Worm (Caenorhabditis elegans) whole organism, L3 larva: ENCODE measurements around the gene srh-213.

Experiments
- ZK546.5 ChIP-seq: sonication (generic microtip); optimal IDR thresholded peaks from 2 replicates; lab custom pipeline; 2017; ENCODE audit warnings: missing biosample characterization, missing genetic modification characterization
- aly-2 ChIP-seq: fragments of 150-350 bp; optimal IDR thresholded peaks from 2 replicates; lab custom pipeline; 2014; ENCODE audit warnings: missing biosample characterization, missing genetic modification characterization
- ama-1 ChIP-seq: fragments of 150-350 bp; optimal IDR thresholded peaks from 2 replicates; lab custom pipeline; 2018
- ceh-28 ChIP-seq: fragments of 150-350 bp; optimal IDR thresholded peaks from 2 replicates; lab custom pipeline; 2014; ENCODE audit warnings: missing biosample characterization, missing genetic modification reagents, missing genetic modification characterization
- ceh-9 ChIP-seq: sonication (generic microtip); optimal IDR thresholded peaks from 2 replicates; lab custom pipeline; 2018; ENCODE audit warnings: missing biosample characterization, missing genetic modification characterization
- daf-12 ChIP-seq: fragments of 150-350 bp; optimal IDR thresholded peaks from 2 replicates; lab custom pipeline; 2014; ENCODE audit warnings: missing biosample characterization, missing genetic modification reagents, missing genetic modification characterization
- elt-1 ChIP-seq: fragments of 150-350 bp; optimal IDR thresholded peaks from 2 replicates; lab custom pipeline; 2014; ENCODE audit warnings: missing biosample characterization, missing genetic modification characterization
- elt-2 ChIP-seq: sonication (generic microtip); optimal IDR thresholded peaks from 2 replicates; lab custom pipeline; 2016; ENCODE audit warnings: missing genetic modification reagents, mild to moderate bottlenecking, missing genetic modification characterization, missing compliant biosample characterization
- elt-3 ChIP-seq, 3 experiments: fragments of 150-350 bp in 1 of 3; sonication (generic microtip) in 2 of 3; optimal IDR thresholded peaks; 2 replicates in 2 of 3; 4 replicates in 1 of 3; lab custom pipeline; 2014 to 2017; ENCODE audit warnings: missing biosample characterization in 3 of 3, missing genetic modification characterization in 3 of 3
- eor-1 ChIP-seq, 2 experiments: fragments of 150-350 bp; optimal IDR thresholded peaks; 2 replicates each; lab custom pipeline; 2014 to 2018; ENCODE audit warnings: missing biosample characterization in 2 of 2, missing genetic modification characterization in 2 of 2
- fkh-10 ChIP-seq: sonication (generic microtip); optimal IDR thresholded peaks from 2 replicates; lab custom pipeline; 2017; ENCODE audit warnings: missing biosample characterization, missing genetic modification reagents, missing genetic modification characterization
- fkh-2 ChIP-seq: fragments of 150-350 bp; optimal IDR thresholded peaks from 2 replicates; lab custom pipeline; 2014; ENCODE audit warnings: missing biosample characterization, missing genetic modification reagents, missing genetic modification characterization
- hmg-11 ChIP-seq: sonication (generic microtip); optimal IDR thresholded peaks from 2 replicates; lab custom pipeline; 2016; ENCODE audit warnings: missing genetic modification characterization, missing compliant biosample characterization
- jun-1 ChIP-seq: fragments of 150-350 bp; optimal IDR thresholded peaks from 2 replicates; lab custom pipeline; 2014; ENCODE audit warnings: missing biosample characterization, missing genetic modification reagents, missing genetic modification characterization
- lin-39 ChIP-seq: fragments of 150-350 bp; optimal IDR thresholded peaks from 2 replicates; lab custom pipeline; 2018; ENCODE audit warnings: missing biosample characterization, missing genetic modification reagents, missing genetic modification characterization
- lsy-12 ChIP-seq: sonication (generic microtip); optimal IDR thresholded peaks from 2 replicates; lab custom pipeline; 2016; ENCODE audit warnings: mild to moderate bottlenecking, missing genetic modification characterization, missing compliant biosample characterization
- mdl-1 ChIP-seq: fragments of 150-350 bp; optimal IDR thresholded peaks from 2 replicates; lab custom pipeline; 2014; ENCODE audit warnings: missing biosample characterization, missing genetic modification characterization
- mml-1 ChIP-seq: fragments of 150-350 bp; sonication (generic microtip); optimal IDR thresholded peaks from 3 replicates; lab custom pipeline; 2014; ENCODE audit warnings: missing biosample characterization, missing genetic modification characterization
- nfya-1 ChIP-seq: sonication (generic microtip); optimal IDR thresholded peaks from 2 replicates; lab custom pipeline; 2017; ENCODE audit warnings: missing genetic modification characterization, mild to moderate bottlenecking, missing compliant biosample characterization, antibody characterized with exemption, moderate library complexity; ENCODE audit not compliant: insufficient read depth
- nhr-11 ChIP-seq: fragments of 150-350 bp; optimal IDR thresholded peaks from 2 replicates; lab custom pipeline; 2014; ENCODE audit warnings: missing biosample characterization, missing genetic modification characterization
- nhr-23 ChIP-seq: fragments of 150-350 bp; optimal IDR thresholded peaks from 2 replicates; lab custom pipeline; 2014; ENCODE audit warnings: missing biosample characterization, missing genetic modification reagents, missing genetic modification characterization
- nhr-237 ChIP-seq: fragments of 150-350 bp; optimal IDR thresholded peaks from 2 replicates; lab custom pipeline; 2014; ENCODE audit warnings: missing biosample characterization, missing genetic modification characterization
- nhr-25 ChIP-seq: sonication (generic microtip); optimal IDR thresholded peaks from 2 replicates; lab custom pipeline; 2017; ENCODE audit warnings: missing biosample characterization, missing genetic modification characterization
- nhr-28 ChIP-seq: fragments of 150-350 bp; optimal IDR thresholded peaks from 2 replicates; lab custom pipeline; 2014; ENCODE audit warnings: missing biosample characterization, missing genetic modification characterization
- nhr-43 ChIP-seq: sonication (generic microtip); optimal IDR thresholded peaks from 2 replicates; lab custom pipeline; 2016; ENCODE audit warnings: mild to moderate bottlenecking, missing genetic modification characterization, missing compliant biosample characterization; ENCODE audit not compliant: poor library complexity, severe bottlenecking
- nhr-67 ChIP-seq: fragments of 150-350 bp; optimal IDR thresholded peaks from 2 replicates; lab custom pipeline; 2014; ENCODE audit warnings: missing biosample characterization, missing genetic modification characterization
- nhr-76 ChIP-seq: fragments of 150-350 bp; sonication (generic microtip); optimal IDR thresholded peaks from 5 replicates; lab custom pipeline; 2014; ENCODE audit warnings: missing biosample characterization, missing genetic modification characterization
- nhr-77 ChIP-seq: fragments of 150-350 bp; optimal IDR thresholded peaks from 2 replicates; lab custom pipeline; 2014; ENCODE audit warnings: missing biosample characterization, missing genetic modification characterization
- pha-4 ChIP-seq: fragments of 150-350 bp; optimal IDR thresholded peaks from 2 replicates; lab custom pipeline; 2014; ENCODE audit warnings: missing biosample characterization, missing genetic modification reagents, missing genetic modification characterization
- pqm-1 ChIP-seq: fragments of 150-350 bp; optimal IDR thresholded peaks from 2 replicates; lab custom pipeline; 2017; ENCODE audit warnings: missing biosample characterization, missing genetic modification characterization, inconsistent platforms
- skn-1 ChIP-seq: fragments of 150-350 bp; optimal IDR thresholded peaks from 2 replicates; lab custom pipeline; 2014; ENCODE audit warnings: missing biosample characterization, missing genetic modification characterization
- unc-39 ChIP-seq: sonication (generic microtip); optimal IDR thresholded peaks from 4 replicates; lab custom pipeline; 2017; ENCODE audit warnings: missing biosample characterization, missing genetic modification characterization
- unc-62 ChIP-seq: fragments of 150-350 bp; sonication (generic microtip); optimal IDR thresholded peaks from 4 replicates; lab custom pipeline; 2014; ENCODE audit warnings: missing biosample characterization, missing genetic modification reagents, missing genetic modification characterization
- zag-1 ChIP-seq: fragments of 150-350 bp; optimal IDR thresholded peaks from 2 replicates; lab custom pipeline; 2014; ENCODE audit warnings: missing biosample characterization, missing genetic modification characterization
- ztf-11 ChIP-seq: fragments of 150-350 bp; optimal IDR thresholded peaks from 2 replicates; lab custom pipeline; 2014; ENCODE audit warnings: missing biosample characterization, missing genetic modification characterization
- ztf-4 ChIP-seq: fragments of 150-350 bp; optimal IDR thresholded peaks from 2 replicates; lab custom pipeline; 2014; ENCODE audit warnings: missing biosample characterization, missing genetic modification characterization

srh-213 gene

DNA sequence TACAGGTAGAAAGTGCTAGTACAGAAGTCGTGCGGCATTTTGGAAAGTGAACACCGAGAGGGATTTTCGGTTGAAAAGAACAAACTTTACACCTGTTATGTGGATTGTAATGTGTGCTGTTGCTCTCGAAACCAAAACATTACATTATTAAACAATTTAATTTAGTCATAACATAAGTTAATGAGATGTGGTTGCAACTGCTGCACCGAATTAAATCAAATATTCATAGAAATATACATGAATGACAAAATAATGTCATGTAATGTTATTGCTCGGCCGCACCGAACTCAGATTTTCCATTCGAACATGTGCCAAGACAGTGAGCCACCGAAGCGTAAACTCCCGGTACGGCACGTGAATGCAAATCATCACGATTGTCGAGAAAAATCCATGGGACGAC, at the start of gene srh-213:
Gene srh-213, minus strand, starts transcription at position 101 of the 400 bp plus-strand sequence.
- TF ChIP-seq pha-4 (no peak), nhr-23 (no peak), nhr-67 (tag; lab: Kevin White, UChicago) (no peak), eor-1 (tag; optimal IDR thresholded peaks at IDR 0.05; lab: Kevin White, UChicago) (no peak), lin-39 (no peak), ztf-11 (tag; lab: Kevin White, UChicago) (no peak), nhr-28 (no peak), nfya-1 (tag; lab: Kevin White, UChicago) (no peak), ztf-4 (tag; lab: Kevin White, UChicago) (no peak), ceh-9 (no peak), elt-1 (tag; lab: Kevin White, UChicago) (no peak)

DNA sequence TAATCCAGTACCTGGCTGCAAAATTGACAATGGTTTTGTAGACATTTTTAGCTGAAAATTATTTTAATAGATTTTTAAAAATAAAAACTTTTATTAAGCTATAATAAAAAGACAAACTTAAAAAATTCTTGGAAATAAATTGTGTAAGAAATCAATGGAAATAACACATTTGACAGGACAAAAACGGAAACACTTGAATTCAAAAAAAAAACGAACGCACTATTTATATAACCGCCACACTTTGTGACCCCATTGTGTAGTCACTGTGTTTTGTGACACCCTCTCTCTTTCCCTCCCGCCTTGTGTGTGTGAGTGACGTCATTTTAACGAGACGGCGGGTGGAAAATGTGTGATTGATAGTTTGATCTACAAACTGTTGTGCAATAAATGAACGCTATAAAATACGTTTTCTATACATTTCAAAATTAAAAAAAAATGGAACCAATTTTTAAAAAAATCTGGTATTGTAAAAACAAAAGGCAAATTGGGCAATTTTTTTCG, 49.4 kb upstream of the srh-213 start, which contains the start of gene F59B1.8:
Gene F59B1.8, minus strand, starts transcription at position 51 of the 501 bp plus-strand sequence.
- TF ChIP-seq unc-39 (tag; lab: Kevin White, UChicago) (no peak), nhr-23 (peak; percentile 55), nhr-11 (tag; lab: Kevin White, UChicago) (no peak), jun-1 (peak; percentile 66), pha-4 (peak; percentile 91), nhr-25 (peak; percentile 11), elt-2 (tag; lab: Kevin White, UChicago) (peak; percentile 90), ztf-11 (tag; lab: Kevin White, UChicago) (no peak), nhr-77 (tag; lab: Kevin White, UChicago) (peak; percentile 30), pqm-1 (tag; lab: Kevin White, UChicago) (peak; percentile 84)

DNA sequence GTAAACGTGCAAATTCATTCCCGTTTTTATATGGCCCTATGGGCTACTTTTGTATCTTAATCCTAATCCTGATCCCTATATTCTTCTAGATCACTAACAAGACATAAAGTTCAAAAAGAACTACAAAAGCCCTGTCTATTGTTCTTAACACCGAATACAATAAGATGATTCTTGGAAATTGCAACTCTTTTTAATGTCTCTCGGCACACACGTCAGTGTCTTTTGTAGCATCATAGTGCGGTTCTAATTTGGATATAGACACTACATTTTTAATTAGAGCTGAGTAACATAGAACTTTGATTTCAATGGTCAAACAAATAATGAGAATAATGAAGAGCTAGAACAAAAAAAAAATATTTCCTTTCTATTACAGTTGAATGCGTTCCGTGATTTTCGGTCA, 45.0 kb upstream of the srh-213 start:
- no peak for TF ChIP-seq hmg-11 (tag; lab: Kevin White, UChicago)
- no peak for TF ChIP-seq nhr-77 (tag; lab: Kevin White, UChicago)
- no peak for TF ChIP-seq nhr-43 (tag; lab: Kevin White, UChicago)
- TF ChIP-seq elt-3 (tag; optimal IDR thresholded peaks at IDR 0.05; lab: Kevin White, UChicago): no peak
- TF ChIP-seq mdl-1 (tag; lab: Kevin White, UChicago): no peak
- TF ChIP-seq ZK546.5: no peak
- no peak for TF ChIP-seq fkh-2
- TF ChIP-seq ceh-9: no peak
- TF ChIP-seq nhr-28: no peak
- no peak for TF ChIP-seq mml-1 (tag; lab: Kevin White, UChicago)
- TF ChIP-seq lsy-12 (tag; lab: Kevin White, UChicago): no peak
- no peak for TF ChIP-seq unc-62 (GFP tag; lab: Kevin White, UChicago)
- TF ChIP-seq fkh-10: no peak

DNA sequence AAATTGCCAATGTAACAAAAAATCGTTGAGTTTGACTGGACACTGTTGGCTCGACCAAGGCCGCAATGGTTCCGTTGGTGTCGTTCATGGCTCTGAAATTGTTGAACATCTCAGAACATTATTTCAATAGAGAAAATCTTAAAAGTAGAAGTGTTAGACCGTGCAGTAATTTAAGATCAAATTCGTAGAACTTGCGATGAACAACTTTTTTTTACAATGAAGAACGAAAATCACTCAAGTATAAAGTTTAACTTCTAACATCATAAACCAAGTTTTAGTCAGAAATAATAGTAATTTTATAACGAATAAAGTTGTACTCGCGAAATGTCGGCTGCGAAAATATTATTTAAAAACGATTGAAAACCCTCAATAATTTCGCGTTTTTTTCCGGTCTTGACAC, 42.2 kb upstream of the srh-213 start, which contains the start of gene srx-41:
Gene srx-41, minus strand, starts transcription at position 101 of the 400 bp plus-strand sequence.
- TF ChIP-seq nhr-77 (tag; lab: Kevin White, UChicago) (no peak), nhr-43 (tag; lab: Kevin White, UChicago) (no peak), ztf-4 (tag; lab: Kevin White, UChicago) (no peak), skn-1 (tag; lab: Kevin White, UChicago) (no peak), elt-1 (tag; lab: Kevin White, UChicago) (no peak), ceh-28 (tag; lab: Kevin White, UChicago) (no peak), nhr-76 (no peak), lin-39 (no peak), elt-3 (tag; optimal IDR thresholded peaks at IDR 0.05; lab: Kevin White, UChicago) (no peak), fkh-2 (no peak), nhr-237 (tag; lab: Kevin White, UChicago) (no peak), unc-62 (GFP tag; lab: Kevin White, UChicago) (no peak), nhr-67 (tag; lab: Kevin White, UChicago) (no peak), ama-1 (lab: Kevin White, UChicago) (no peak), jun-1 (no peak), zag-1 (tag; lab: Kevin White, UChicago) (no peak), daf-12 (tag; lab: Kevin White, UChicago) (no peak), aly-2 (tag; lab: Kevin White, UChicago) (no peak)
